Fruit fly (Drosophila melanogaster) whole organism, embryonic: ENCODE measurements around the gene Vav.
A peak's percentile ranks its signal among the peaks of the same experiment; 100 is the strongest.

Experiments
- C15 ChIP-seq: fragments of 200-800 bp; sonication (Bioruptor generic); IDR thresholded peaks from 3 replicates; pipeline ENCODE4 v1.3.6; 2022; ENCODE audit warnings: missing biosample characterization, missing genetic modification characterization
- CG11456 ChIP-seq: fragments of 200-800 bp; sonication (Bioruptor generic); IDR thresholded peaks from 3 replicates; pipeline ENCODE4 v1.3.6; 2022; ENCODE audit warnings: missing biosample characterization, missing genetic modification characterization
- CG11504 ChIP-seq: fragments of 200-800 bp; sonication (Bioruptor generic); optimal IDR thresholded peaks from 3 replicates; lab custom pipeline; 2019; ENCODE audit warnings: missing biosample characterization, mild to moderate bottlenecking, missing genetic modification characterization, moderate library complexity
- CG1233 ChIP-seq: fragments of 200-800 bp; sonication (Bioruptor generic); optimal IDR thresholded peaks from 4 replicates; lab custom pipeline; 2018; ENCODE audit warnings: missing biosample characterization, mild to moderate bottlenecking, missing genetic modification characterization
- CG12391 ChIP-seq: fragments of 200-800 bp; sonication (Bioruptor generic); optimal IDR thresholded peaks from 3 replicates; lab custom pipeline; 2018; ENCODE audit warnings: missing biosample characterization, mild to moderate bottlenecking, missing genetic modification characterization, moderate library complexity
- CG12769 ChIP-seq: fragments of 200-800 bp; sonication (Bioruptor generic); optimal IDR thresholded peaks from 2 replicates; lab custom pipeline; 2019; ENCODE audit warnings: missing biosample characterization, mild to moderate bottlenecking, missing genetic modification characterization, moderate library complexity
- CG13624 ChIP-seq: fragments of 200-800 bp; sonication (Bioruptor generic); optimal IDR thresholded peaks from 2 replicates; lab custom pipeline; 2016; ENCODE audit warnings: missing biosample characterization, missing genetic modification characterization
- CG17359 ChIP-seq: fragments of 200-800 bp; sonication (Bioruptor generic); optimal IDR thresholded peaks from 3 replicates; lab custom pipeline; 2018; ENCODE audit warnings: missing biosample characterization, mild to moderate bottlenecking, missing genetic modification characterization, moderate library complexity
- CG17612 ChIP-seq: fragments of 200-800 bp; sonication (Bioruptor generic); IDR thresholded peaks from 2 replicates; pipeline ENCODE4 v1.3.6; 2022; ENCODE audit warnings: missing biosample characterization, missing genetic modification characterization
- CG18619 ChIP-seq: fragments of 200-800 bp; sonication (Bioruptor generic); optimal IDR thresholded peaks from 3 replicates; lab custom pipeline; 2017; ENCODE audit warnings: missing biosample characterization, mild to moderate bottlenecking, missing genetic modification characterization
- CG2120 ChIP-seq: fragments of 200-800 bp; sonication (Bioruptor generic); optimal IDR thresholded peaks from 3 replicates; lab custom pipeline; 2016; ENCODE audit warnings: missing biosample characterization, missing genetic modification characterization
- CG3995 ChIP-seq: fragments of 200-800 bp; sonication (Bioruptor generic); optimal IDR thresholded peaks from 3 replicates; lab custom pipeline; 2016; ENCODE audit warnings: missing biosample characterization, missing genetic modification characterization
- CG4707 ChIP-seq: fragments of 200-800 bp; sonication (Bioruptor generic); optimal IDR thresholded peaks from 2 replicates; lab custom pipeline; 2018; ENCODE audit warnings: missing biosample characterization, mild to moderate bottlenecking, missing genetic modification characterization, moderate library complexity
- CG6654 ChIP-seq: fragments of 200-800 bp; sonication (Bioruptor generic); optimal IDR thresholded peaks from 2 replicates; lab custom pipeline; 2017; ENCODE audit warnings: missing biosample characterization, mild to moderate bottlenecking, missing genetic modification characterization
- CG7963 ChIP-seq: fragments of 200-800 bp; sonication (Bioruptor generic); IDR thresholded peaks from 3 replicates; pipeline ENCODE4 v1.3.6; 2022; ENCODE audit warnings: missing biosample characterization, missing genetic modification characterization; ENCODE audit not compliant: partially characterized antibody
- CG8290 ChIP-seq, 3 experiments: fragments of 200-800 bp; sonication (Bioruptor generic); optimal IDR thresholded peaks; 2 replicates each; lab custom pipeline; 2016 to 2019; ENCODE audit warnings: missing biosample characterization in 3 of 3, missing genetic modification characterization in 3 of 3, mild to moderate bottlenecking in 2 of 3, moderate library complexity in 1 of 3
- CG8478 ChIP-seq: fragments of >200 bp; optimal IDR thresholded peaks from 2 replicates; lab custom pipeline; 2018
- CG9817 ChIP-seq: fragments of 200-800 bp; sonication (Bioruptor generic); optimal IDR thresholded peaks from 2 replicates; lab custom pipeline; 2018; ENCODE audit warnings: missing biosample characterization, mild to moderate bottlenecking, missing genetic modification characterization, moderate library complexity
- Dbx ChIP-seq: fragments of 200-800 bp; sonication (Bioruptor generic); IDR thresholded peaks from 3 replicates; pipeline ENCODE4 v1.3.6; 2022; ENCODE audit warnings: missing biosample characterization, missing genetic modification characterization
- Dip2 ChIP-seq: fragments of 200-800 bp; sonication (Bioruptor generic); IDR thresholded peaks from 2 replicates; pipeline ENCODE4 v1.3.6; 2022; ENCODE audit warnings: missing biosample characterization, missing genetic modification characterization
- Doc3 ChIP-seq: fragments of 200-800 bp; sonication (Bioruptor generic); IDR thresholded peaks from 3 replicates; pipeline ENCODE4 v1.3.6; 2022; ENCODE audit warnings: missing biosample characterization, missing genetic modification characterization; ENCODE audit not compliant: partially characterized antibody
- ERR ChIP-seq: fragments of 200-800 bp; sonication (Bioruptor generic); optimal IDR thresholded peaks from 2 replicates; lab custom pipeline; 2016; ENCODE audit warnings: missing biosample characterization, missing genetic modification characterization
- Fer3 ChIP-seq: fragments of 200-800 bp; sonication (Bioruptor generic); optimal IDR thresholded peaks from 2 replicates; lab custom pipeline; 2018; ENCODE audit warnings: missing biosample characterization, mild to moderate bottlenecking, missing genetic modification characterization, moderate library complexity
- HLH3B ChIP-seq: fragments of 200-800 bp; sonication (Bioruptor generic); IDR thresholded peaks from 2 replicates; pipeline ENCODE4 v1.3.6; 2022; ENCODE audit warnings: missing biosample characterization, missing genetic modification characterization
- HLH54F ChIP-seq: fragments of 200-800 bp; sonication (Bioruptor generic); optimal IDR thresholded peaks from 3 replicates; lab custom pipeline; 2016; ENCODE audit warnings: missing biosample characterization, missing genetic modification characterization
- HLHmδ ChIP-seq: fragments of 200-800 bp; sonication (Bioruptor generic); optimal IDR thresholded peaks from 2 replicates; lab custom pipeline; 2018; ENCODE audit warnings: missing biosample characterization, mild to moderate bottlenecking, missing genetic modification characterization, moderate library complexity
- Jarid2 ChIP-seq: fragments of 200-800 bp; sonication (Bioruptor generic); optimal IDR thresholded peaks from 3 replicates; lab custom pipeline; 2017; ENCODE audit warnings: mild to moderate bottlenecking, missing biosample characterization, missing genetic modification reagents, missing genetic modification characterization
- Pdp1 ChIP-seq, 2 experiments: fragments of 200-800 bp; sonication (Bioruptor generic); optimal IDR thresholded peaks; 3 replicates each; lab custom pipeline; 2016; ENCODE audit warnings: missing biosample characterization in 2 of 2, missing genetic modification characterization in 2 of 2, mild to moderate bottlenecking in 1 of 2, moderate library complexity in 1 of 2
- abd-A ChIP-seq: fragments of 200-800 bp; sonication (Bioruptor generic); optimal IDR thresholded peaks from 3 replicates; lab custom pipeline; 2019; ENCODE audit warnings: missing biosample characterization, mild to moderate bottlenecking, missing genetic modification characterization, moderate library complexity
- bcd ChIP-seq: fragments of 200-800 bp; sonication (Bioruptor generic); optimal IDR thresholded peaks from 2 replicates; lab custom pipeline; 2017; ENCODE audit warnings: missing biosample characterization, mild to moderate bottlenecking, missing genetic modification characterization
- chinmo ChIP-seq: fragments of 200-800 bp; sonication (Bioruptor generic); IDR thresholded peaks from 4 replicates; pipeline ENCODE4 v1.3.6; 2022; ENCODE audit warnings: missing biosample characterization, missing genetic modification characterization; ENCODE audit not compliant: partially characterized antibody
- danr ChIP-seq: fragments of 200-800 bp; sonication (Bioruptor generic); IDR thresholded peaks from 2 replicates; pipeline ENCODE4 v1.3.6; 2022; ENCODE audit warnings: missing biosample characterization, missing genetic modification characterization
- dysf ChIP-seq: fragments of 200-800 bp; sonication (Bioruptor generic); IDR thresholded peaks from 3 replicates; pipeline ENCODE4 v1.3.6; 2022; ENCODE audit warnings: missing biosample characterization, missing genetic modification characterization
- exex ChIP-seq: fragments of 200-800 bp; sonication (Bioruptor generic); optimal IDR thresholded peaks from 4 replicates; lab custom pipeline; 2018; ENCODE audit warnings: missing biosample characterization, mild to moderate bottlenecking, missing genetic modification characterization, moderate library complexity
- grn ChIP-seq: fragments of 200-800 bp; sonication (Bioruptor generic); optimal IDR thresholded peaks from 3 replicates; lab custom pipeline; 2017; ENCODE audit warnings: missing biosample characterization, missing genetic modification characterization
- jumu ChIP-seq: fragments of 200-800 bp; sonication (Bioruptor generic); optimal IDR thresholded peaks from 3 replicates; lab custom pipeline; 2016; ENCODE audit warnings: missing biosample characterization, missing genetic modification characterization
- mam ChIP-seq: fragments of 200-800 bp; sonication (Bioruptor generic); optimal IDR thresholded peaks from 3 replicates; lab custom pipeline; 2016; ENCODE audit warnings: missing biosample characterization, missing genetic modification characterization
- prd ChIP-seq, 3 experiments: fragments of >200 bp in 2 of 3; fragments of 200-800 bp in 1 of 3; sonication (Bioruptor generic) in 1 of 3; optimal IDR thresholded peaks in 2 of 3; IDR thresholded peaks in 1 of 3; 2 replicates in 2 of 3; 3 replicates in 1 of 3; pipeline versions ENCODE4 v1.3.6 to Lab custom; 2017 to 2022; ENCODE audit warnings: missing biosample characterization in 1 of 3, missing genetic modification characterization in 1 of 3
- ranshi ChIP-seq: fragments of 200-800 bp; sonication (Bioruptor generic); IDR thresholded peaks from 2 replicates; pipeline ENCODE4 v1.3.6; 2022; ENCODE audit warnings: missing biosample characterization, missing genetic modification characterization
- sc ChIP-seq, 3 experiments: fragments of >200 bp in 2 of 3; fragments of 200-800 bp in 1 of 3; sonication (Bioruptor generic) in 1 of 3; optimal IDR thresholded peaks; 2 replicates in 2 of 3; 3 replicates in 1 of 3; lab custom pipeline; 2017; ENCODE audit warnings: mild to moderate bottlenecking in 1 of 3, missing biosample characterization in 1 of 3, missing genetic modification characterization in 1 of 3, missing genetic modification reagents in 1 of 3
- scrt ChIP-seq: fragments of 200-800 bp; sonication (Bioruptor generic); optimal IDR thresholded peaks from 2 replicates; lab custom pipeline; 2018; ENCODE audit warnings: missing biosample characterization, mild to moderate bottlenecking, missing genetic modification characterization, moderate library complexity
- sd ChIP-seq: fragments of 200-800 bp; sonication (Bioruptor generic); optimal IDR thresholded peaks from 3 replicates; lab custom pipeline; 2018; ENCODE audit warnings: missing biosample characterization, mild to moderate bottlenecking, missing genetic modification characterization, moderate library complexity
- shn ChIP-seq: fragments of 200-800 bp; sonication (Bioruptor generic); optimal IDR thresholded peaks from 3 replicates; lab custom pipeline; 2016; ENCODE audit warnings: missing biosample characterization, missing genetic modification characterization
- slbo ChIP-seq: fragments of 200-800 bp; sonication (Bioruptor generic); IDR thresholded peaks from 2 replicates; pipeline ENCODE4 v1.3.6; 2022; ENCODE audit warnings: missing biosample characterization, missing genetic modification characterization
- slp2 ChIP-seq: fragments of 200-800 bp; sonication (Bioruptor generic); optimal IDR thresholded peaks from 2 replicates; lab custom pipeline; 2016; ENCODE audit warnings: missing biosample characterization, missing genetic modification characterization
- sug ChIP-seq: fragments of 200-800 bp; optimal IDR thresholded peaks from 2 replicates; lab custom pipeline; 2019; ENCODE audit warnings: missing biosample characterization, mild to moderate bottlenecking, missing genetic modification characterization, moderate library complexity
- wdn ChIP-seq: fragments of 200-800 bp; sonication (Bioruptor generic); IDR thresholded peaks from 2 replicates; pipeline ENCODE4 v1.3.6; 2022; ENCODE audit warnings: missing biosample characterization, missing genetic modification characterization
- zfh2 ChIP-seq: fragments of 200-800 bp; sonication (Bioruptor generic); optimal IDR thresholded peaks from 2 replicates; lab custom pipeline; 2016; ENCODE audit warnings: missing biosample characterization, missing genetic modification characterization

Gene Vav

DNA sequence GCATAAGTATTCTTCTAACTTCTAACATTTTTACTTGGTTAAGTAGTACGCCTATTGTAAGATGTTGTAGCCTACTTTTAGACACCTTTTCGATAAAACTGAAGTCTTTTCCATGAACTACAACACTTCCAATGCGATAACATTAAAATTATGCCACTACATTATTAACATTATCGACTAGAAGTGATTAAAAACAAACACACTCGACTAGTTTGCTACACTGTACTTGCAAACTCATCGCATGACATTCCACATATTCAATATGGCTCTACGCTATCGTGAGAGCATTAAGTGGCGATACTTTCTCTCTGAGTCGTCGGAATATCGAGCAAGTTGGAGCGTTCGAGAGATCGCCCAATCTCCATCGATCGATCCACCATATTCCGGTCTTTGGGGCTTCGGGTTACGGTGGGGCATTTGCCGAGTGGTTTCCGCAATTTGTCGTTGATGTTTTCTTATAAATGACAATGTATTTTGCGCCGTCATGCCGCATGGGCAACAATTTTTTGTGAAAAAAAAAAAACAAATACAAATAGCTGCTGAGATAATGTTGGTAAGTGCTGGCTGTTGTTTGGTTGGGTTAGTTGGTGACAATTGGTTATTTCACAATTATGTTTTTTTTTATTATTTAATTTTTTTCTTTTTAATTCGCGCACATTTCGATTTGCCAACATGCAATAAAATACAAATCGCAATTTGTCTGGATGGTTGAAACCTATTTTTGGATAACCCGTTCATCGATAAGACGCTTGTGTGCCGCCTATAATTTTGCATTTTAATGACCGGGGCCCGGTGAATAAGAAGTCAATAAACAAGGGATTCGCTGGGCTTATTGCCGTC lies 54.0 kb downstream of the Vav start (continued):
- TF ChIP-seq bcd (GFP tag; lab: Kevin White, UChicago) = no peak
- no peak for TF ChIP-seq CG18619 (GFP tag; lab: Kevin White, UChicago)
- TF ChIP-seq Jarid2 = no peak
- TF ChIP-seq ERR (GFP tag; lab: Kevin White, UChicago) = no peak
- no peak for TF ChIP-seq CG8478 (lab: Kevin White, UChicago)
- TF ChIP-seq slp2 = no peak
- TF ChIP-seq Doc3 (GFP tag; lab: Robert Waterston, UW) = peak; percentile 25; the same call in 1 of the 3 replicates
- peak; percentile 59 for TF ChIP-seq sug
- TF ChIP-seq prd (optimal IDR thresholded peaks at IDR 0.05; lab: Kevin White, UChicago) = no peak
- no peak for TF ChIP-seq prd (GFP tag; IDR thresholded peaks at IDR 0.05; lab: Robert Waterston, UW)
- no peak for TF ChIP-seq CG17359 (tag; lab: Kevin White, UChicago)
- TF ChIP-seq jumu = no peak
- no peak for TF ChIP-seq abd-A (tag; lab: Kevin White, UChicago)
- TF ChIP-seq CG11504 (tag; lab: Kevin White, UChicago) = no peak
- TF ChIP-seq Dip2 (GFP tag; lab: Robert Waterston, UW) = no peak
- no peak for TF ChIP-seq CG12391 (tag; lab: Kevin White, UChicago)
- no peak for TF ChIP-seq CG6654
- TF ChIP-seq HLHmδ (GFP tag; lab: Kevin White, UChicago) = no peak
- no peak for TF ChIP-seq scrt (GFP tag; lab: Kevin White, UChicago)
- no peak for TF ChIP-seq CG4707 (GFP tag; lab: Kevin White, UChicago)
- peak; percentile 96 for TF ChIP-seq CG17612
- TF ChIP-seq C15 = no peak
- 0 out of 4 replicates have a peak, but pooled peaks have one; percentile 47 for TF ChIP-seq chinmo (GFP tag; lab: Robert Waterston, UW)
- TF ChIP-seq danr = no peak

DNA sequence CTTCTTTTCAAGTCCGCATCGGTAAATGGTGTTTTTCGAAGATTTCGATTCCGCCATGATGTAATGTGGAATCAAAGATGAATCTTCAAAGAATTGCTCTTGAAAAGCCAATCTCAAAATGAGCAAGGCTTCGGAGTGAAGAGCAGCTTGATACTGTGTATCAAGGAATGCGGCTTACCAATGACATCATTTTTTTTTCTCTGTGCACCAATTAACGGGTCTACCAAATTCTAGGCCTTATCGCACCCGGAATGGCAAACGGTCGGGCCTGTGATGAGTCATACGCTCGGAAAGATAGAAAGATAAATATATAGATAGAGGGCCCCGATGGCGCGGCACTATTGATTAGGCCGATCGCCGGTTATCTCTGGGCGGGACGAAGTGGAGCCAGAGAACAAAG lies 55.0 kb downstream of the Vav start:
- TF ChIP-seq mam = peak; percentile 12
- peak; percentile 22 for TF ChIP-seq CG12769 (tag; lab: Kevin White, UChicago)
- TF ChIP-seq grn = peak; percentile 91
- 0 out of 3 replicates have a peak, but pooled peaks have one; percentile 4 for TF ChIP-seq dysf (GFP tag; lab: Robert Waterston, UW)
- TF ChIP-seq exex (tag; lab: Kevin White, UChicago) = peak; percentile 55
- TF ChIP-seq CG1233 (GFP tag; lab: Kevin White, UChicago) = no peak
- 0 out of 2 replicates have a peak, but pooled peaks have one; percentile 6 for TF ChIP-seq slbo (GFP tag; lab: Robert Waterston, UW)
- peak; percentile 17 for TF ChIP-seq CG2120 (GFP tag; lab: Kevin White, UChicago)
- TF ChIP-seq sc (optimal IDR thresholded peaks at IDR 0.05; lab: Kevin White, UChicago) = no peak
- TF ChIP-seq sc (GFP tag; optimal IDR thresholded peaks at IDR 0.05; lab: Kevin White, UChicago) = no peak
- no peak for TF ChIP-seq zfh2 (GFP tag; lab: Kevin White, UChicago)
- peak in 1 of 2 experiments; percentile 39 for TF ChIP-seq Pdp1 (GFP tag; optimal IDR thresholded peaks at IDR 0.05; lab: Kevin White, UChicago)
- 0 out of 2 replicates have a peak, but pooled peaks have one; percentile 14 for TF ChIP-seq ranshi (GFP tag; lab: Robert Waterston, UW)
- TF ChIP-seq CG7963 = no peak
- TF ChIP-seq Fer3 (tag; lab: Kevin White, UChicago) = peak; percentile 30
- TF ChIP-seq Dbx (GFP tag; lab: Robert Waterston, UW) = no peak
- TF ChIP-seq CG9817 (tag; lab: Kevin White, UChicago) = peak; percentile 18
- no peak for TF ChIP-seq CG3995
- 0 out of 2 replicates have a peak, but pooled peaks have one; percentile 8 for TF ChIP-seq wdn
- TF ChIP-seq shn (GFP tag; lab: Kevin White, UChicago) = peak; percentile 12
- TF ChIP-seq CG13624 (GFP tag; lab: Kevin White, UChicago) = peak; percentile 27
- 0 out of 2 replicates have a peak, but pooled peaks have one; percentile 5 for TF ChIP-seq HLH3B
- peak; percentile 34 for TF ChIP-seq sd (tag; lab: Kevin White, UChicago)
- no peak for TF ChIP-seq CG8290 (GFP tag; optimal IDR thresholded peaks at IDR 0.05; lab: Kevin White, UChicago)
- peak in 1 of 2 experiments; percentile 21 for TF ChIP-seq CG8290 (tag; optimal IDR thresholded peaks at IDR 0.05; lab: Kevin White, UChicago)
- TF ChIP-seq HLH54F (GFP tag; lab: Kevin White, UChicago) = peak; percentile 18
- TF ChIP-seq CG11456 (GFP tag; lab: Robert Waterston, UW) = no peak
